Fruit fly (Drosophila melanogaster): Measurements from ENCODE around the gene fon.

The fon gene

dm6 chr2L:19397617-19398316 lies 11.8 kb upstream of the fon start (continued):
- TF ChIP-seq tio (GFP tag; optimal IDR thresholded peaks at IDR 0.05) (peak; percentile 49), Chrac-16 (GFP tag; optimal IDR thresholded peaks at IDR 0.05) (peak; percentile 21), CG12155 (GFP tag; optimal IDR thresholded peaks at IDR 0.05) (peak; percentile 1), amos (GFP tag; IDR thresholded peaks at IDR 0.05; ENCODE audit: partially characterized antibody) (no peak), CG12769 (tag; optimal IDR thresholded peaks at IDR 0.05) (peak; percentile 11), ato (GFP tag; IDR thresholded peaks at IDR 0.05; ENCODE audit: partially characterized antibody) (no peak), nom (GFP tag; optimal IDR thresholded peaks at IDR 0.05) (no peak), Ptx1 (GFP tag; IDR thresholded peaks at IDR 0.05) (0 out of 2 replicates have a peak, but pooled peaks have one; percentile 17), CG31224 (GFP tag; IDR thresholded peaks at IDR 0.05) (no peak), Xrp1 (GFP tag; IDR thresholded peaks at IDR 0.05) (no peak), ase (GFP tag; IDR thresholded peaks at IDR 0.05) (no peak), Oli (tag; optimal IDR thresholded peaks at IDR 0.05) (peak; percentile 32), CG8388 (GFP tag; optimal IDR thresholded peaks at IDR 0.05) (peak; percentile 12), CG12659 (GFP tag; optimal IDR thresholded peaks at IDR 0.05) (peak; percentile 15), CG2712 (tag; optimal IDR thresholded peaks at IDR 0.05) (no peak), CG10565 (GFP tag; optimal IDR thresholded peaks at IDR 0.05) (no peak), HLH4C (GFP tag; IDR thresholded peaks at IDR 0.05; ENCODE audit: partially characterized antibody) (no peak), Hmx (GFP tag; optimal IDR thresholded peaks at IDR 0.05) (peak; percentile 26), Gug (GFP tag; IDR thresholded peaks at IDR 0.05) (no peak), lilli (GFP tag; optimal IDR thresholded peaks at IDR 0.05) (peak; percentile 39), pros (GFP tag; optimal IDR thresholded peaks at IDR 0.05) (no peak), CG6254 (GFP tag; optimal IDR thresholded peaks at IDR 0.05) (peak; percentile 3), pan (optimal IDR thresholded peaks at IDR 0.05) (no peak), pan (GFP tag; optimal IDR thresholded peaks at IDR 0.05 in 1 of 2, IDR thresholded peaks at IDR 0.05 in 1 of 2) (peak in 1 of 2 experiments; percentile 30), PHDP (tag; optimal IDR thresholded peaks at IDR 0.05) (peak; percentile 13), CG3281 (GFP tag; optimal IDR thresholded peaks at IDR 0.05) (peak; percentile 39), CG10321 (GFP tag; IDR thresholded peaks at IDR 0.05) (no peak), CG11504 (tag; optimal IDR thresholded peaks at IDR 0.05) (peak; percentile 64), H15 (GFP tag; IDR thresholded peaks at IDR 0.05) (no peak), sima (GFP tag; optimal IDR thresholded peaks at IDR 0.05) (no peak), lab (GFP tag; optimal IDR thresholded peaks at IDR 0.05) (peak; percentile 32), Dref (GFP tag; IDR thresholded peaks at IDR 0.05) (no peak), row (GFP tag; IDR thresholded peaks at IDR 0.05) (peak; percentile 52; the same call in 2 of the 3 replicates), p53 (GFP tag; optimal IDR thresholded peaks at IDR 0.05) (no peak), Fer1 (GFP tag; optimal IDR thresholded peaks at IDR 0.05) (peak; percentile 27), trem (tag; optimal IDR thresholded peaks at IDR 0.05) (no peak), CG17829 (tag; optimal IDR thresholded peaks at IDR 0.05) (no peak), CG8290 (GFP tag; optimal IDR thresholded peaks at IDR 0.05) (no peak), CG8290 (tag; optimal IDR thresholded peaks at IDR 0.05) (peak in 1 of 2 experiments; percentile 8), eve (GFP tag; optimal IDR thresholded peaks at IDR 0.05) (peak in 1 of 2 experiments; percentile 79), Deaf1 (tag; optimal IDR thresholded peaks at IDR 0.05) (peak; percentile 17), sens (GFP tag) (peak; percentile 44), Hr51 (GFP tag; optimal IDR thresholded peaks at IDR 0.05) (peak in 1 of 2 experiments; percentile 33)
